Worm (Caenorhabditis elegans): ENCODE data around the gene Y66D12A.11.

Y66D12A.11 gene

DNA sequence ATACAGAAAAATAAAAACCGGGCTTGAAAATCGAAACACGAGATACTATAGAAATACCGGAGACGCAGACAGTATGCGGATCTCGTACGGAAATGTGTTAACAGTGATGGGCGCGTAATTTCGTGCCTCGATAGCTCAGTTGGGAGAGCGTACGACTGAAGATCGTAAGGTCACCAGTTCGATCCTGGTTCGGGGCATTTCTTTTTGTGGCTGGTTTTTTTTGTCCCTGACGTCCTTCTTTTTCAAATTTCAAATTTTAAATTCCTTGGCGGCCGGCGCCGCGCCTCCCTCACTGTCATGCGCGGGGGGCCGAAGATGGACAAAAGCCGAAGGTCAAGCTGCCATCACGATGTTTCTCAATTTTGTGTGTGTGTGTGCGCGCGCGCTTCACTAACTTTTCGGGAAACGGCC lies 8.6 kb upstream of the Y66D12A.11 start (continued):
- peak; percentile 45 for TF ChIP-seq nhr-20 (tag; optimal IDR thresholded peaks at IDR 0.05)
- no peak for TF ChIP-seq C34B4.2 (tag; optimal IDR thresholded peaks at IDR 0.05)
- TF ChIP-seq mef-2 (tag; optimal IDR thresholded peaks at IDR 0.05), result no peak
- TF ChIP-seq efl-1 (optimal IDR thresholded peaks at IDR 0.05), result peak in 1 of 2 experiments; percentile 32
- peak; percentile 8 to 92 for TF ChIP-seq efl-1 (GFP tag; optimal IDR thresholded peaks at IDR 0.05 in 1 of 2)
- peak in 1 of 2 experiments; percentile 11 for TF ChIP-seq lsy-2 (tag; optimal IDR thresholded peaks at IDR 0.05)
- no peak for TF ChIP-seq lin-15B (tag; optimal IDR thresholded peaks at IDR 0.05)
- no peak for TF ChIP-seq skn-1 (tag; optimal IDR thresholded peaks at IDR 0.05)
- TF ChIP-seq nhr-47 (tag; optimal IDR thresholded peaks at IDR 0.05), result peak; percentile 45
- TF ChIP-seq fkh-8 (tag; optimal IDR thresholded peaks at IDR 0.05), result no peak
- TF ChIP-seq unc-30 (tag; optimal IDR thresholded peaks at IDR 0.05), result no peak
- no peak for TF ChIP-seq F16B12.6 (tag; optimal IDR thresholded peaks at IDR 0.05)
- no peak for TF ChIP-seq sptf-1 (tag; optimal IDR thresholded peaks at IDR 0.05)
- TF ChIP-seq snpc-4 (tag; optimal IDR thresholded peaks at IDR 0.05), result no peak
- peak in 1 of 6 experiments; percentile 49 for TF ChIP-seq elt-3 (tag; optimal IDR thresholded peaks at IDR 0.05)
- no peak for TF ChIP-seq jun-1 (tag; optimal IDR thresholded peaks at IDR 0.05)
- no peak for TF ChIP-seq unc-98 (GFP tag; IDR thresholded peaks at IDR 0.05)
- no peak for TF ChIP-seq ztf-4 (tag; optimal IDR thresholded peaks at IDR 0.05)
- TF ChIP-seq Y116A8C.19 (tag; optimal IDR thresholded peaks at IDR 0.05; ENCODE audit: borderline replicate concordance), result no peak
- no peak for TF ChIP-seq unc-62 (GFP tag; optimal IDR thresholded peaks at IDR 0.05)
- no peak for TF ChIP-seq ceh-8 (GFP tag; optimal IDR thresholded peaks at IDR 0.05)
- TF ChIP-seq ceh-63 (GFP tag; optimal IDR thresholded peaks at IDR 0.05), result no peak
- TF ChIP-seq lin-35 (GFP tag; optimal IDR thresholded peaks at IDR 0.05), result peak; percentile 15 to 57
- no peak for TF ChIP-seq ama-1 (optimal IDR thresholded peaks at IDR 0.05)
- TF ChIP-seq mdl-1 (tag; optimal IDR thresholded peaks at IDR 0.05), result peak in 1 of 2 experiments; percentile 10
- TF ChIP-seq snu-23 (GFP tag; optimal IDR thresholded peaks at IDR 0.05), result peak; percentile 64
- no peak for TF ChIP-seq nhr-28 (tag; optimal IDR thresholded peaks at IDR 0.05)
- peak; percentile 67 for TF ChIP-seq nhr-90 (tag; optimal IDR thresholded peaks at IDR 0.05; ENCODE audit: poor library complexity)
- TF ChIP-seq C04F5.9 (tag; optimal IDR thresholded peaks at IDR 0.05), result no peak
- TF ChIP-seq tbx-2 (tag; optimal IDR thresholded peaks at IDR 0.05), result no peak
- TF ChIP-seq sup-37 (GFP tag; optimal IDR thresholded peaks at IDR 0.05), result no peak
- no peak for TF ChIP-seq zip-4 (GFP tag; optimal IDR thresholded peaks at IDR 0.05)
- TF ChIP-seq ceh-82 (tag; optimal IDR thresholded peaks at IDR 0.05), result no peak
- TF ChIP-seq zag-1 (tag; optimal IDR thresholded peaks at IDR 0.05), result no peak
- no peak for TF ChIP-seq elt-2 (tag; optimal IDR thresholded peaks at IDR 0.05)
- no peak for TF ChIP-seq aha-1 (tag; optimal IDR thresholded peaks at IDR 0.05)
- TF ChIP-seq pag-3 (tag; optimal IDR thresholded peaks at IDR 0.05; ENCODE audit: borderline replicate concordance, insufficient read depth), result no peak
- no peak for TF ChIP-seq tlp-1 (tag; optimal IDR thresholded peaks at IDR 0.05)
- no peak for TF ChIP-seq lir-3 (tag; optimal IDR thresholded peaks at IDR 0.05; ENCODE audit: poor library complexity)
- TF ChIP-seq vab-15 (tag; optimal IDR thresholded peaks at IDR 0.05), result no peak
- no peak for TF ChIP-seq hlh-4 (tag; optimal IDR thresholded peaks at IDR 0.05)
- no peak for TF ChIP-seq alr-1 (tag; optimal IDR thresholded peaks at IDR 0.05; ENCODE audit: borderline replicate concordance)
- no peak for TF ChIP-seq nhr-76 (tag; optimal IDR thresholded peaks at IDR 0.05)
- TF ChIP-seq blmp-1 (tag; optimal IDR thresholded peaks at IDR 0.05), result no peak
- 0 out of 2 replicates have a peak, but pooled peaks have one; percentile 23 for TF ChIP-seq grh-1 (GFP tag; IDR thresholded peaks at IDR 0.05)
- TF ChIP-seq dpl-1 (GFP tag; optimal IDR thresholded peaks at IDR 0.05), result peak in 1 of 3 experiments; percentile 12
- TF ChIP-seq ces-1 (GFP tag; optimal IDR thresholded peaks at IDR 0.05), result no peak
- no peak for TF ChIP-seq dsc-1 (tag; optimal IDR thresholded peaks at IDR 0.05)
- TF ChIP-seq nhr-71 (tag; optimal IDR thresholded peaks at IDR 0.05), result peak; percentile 47
- TF ChIP-seq aly-2 (tag; optimal IDR thresholded peaks at IDR 0.05), result no peak
- peak; percentile 11 for TF ChIP-seq mep-1 (tag; optimal IDR thresholded peaks at IDR 0.05)
- no peak for TF ChIP-seq sox-4 (tag; optimal IDR thresholded peaks at IDR 0.05)
- TF ChIP-seq nhr-84 (tag; optimal IDR thresholded peaks at IDR 0.05), result no peak
- TF ChIP-seq fkh-4 (tag; optimal IDR thresholded peaks at IDR 0.05; ENCODE audit: borderline replicate concordance), result no peak

All from whole organism, L1 larva.